Worm (Caenorhabditis elegans): ENCODE results near the gene ace-3.

ace-3 gene

ce11 chrII:14218142-14218541, 12.7 kb downstream of the ace-3 start:
- TF ChIP-seq egrh-3 (GFP tag; IDR thresholded peaks at IDR 0.05) (0 out of 2 replicates have a peak, but pooled peaks have one; percentile 11), ceh-27 (GFP tag; optimal IDR thresholded peaks at IDR 0.05) (no peak), ztf-18 (tag; optimal IDR thresholded peaks at IDR 0.05) (peak; percentile 13), ztf-25 (GFP tag; IDR thresholded peaks at IDR 0.05) (no peak), attf-3 (GFP tag; conservative IDR thresholded peaks at IDR 0.05) (no peak), rec-8 (tag; optimal IDR thresholded peaks at IDR 0.05) (no peak), ztf-22 (GFP tag; optimal IDR thresholded peaks at IDR 0.05) (no peak), nfya-2 (GFP tag; IDR thresholded peaks at IDR 0.05) (no peak), hlh-12 (tag; optimal IDR thresholded peaks at IDR 0.05) (no peak), mcd-1 (GFP tag; IDR thresholded peaks at IDR 0.05) (peak; percentile 58), snpc-1.3 (tag; optimal IDR thresholded peaks at IDR 0.05; ENCODE audit: insufficient read depth) (peak; percentile 27), sea-2 (GFP tag; IDR thresholded peaks at IDR 0.05) (no peak), lin-40 (tag; optimal IDR thresholded peaks at IDR 0.05) (no peak), him-1 (tag; optimal IDR thresholded peaks at IDR 0.05) (peak; percentile 74), F33H1.4 (GFP tag; IDR thresholded peaks at IDR 0.05) (peak; percentile 97), snpc-4 (GFP tag; optimal IDR thresholded peaks at IDR 0.05) (no peak), snpc-4 (tag; optimal IDR thresholded peaks at IDR 0.05) (peak in 2 of 4 experiments; percentile 10 to 24), dpff-1 (tag; optimal IDR thresholded peaks at IDR 0.05) (no peak), let-607 (tag; optimal IDR thresholded peaks at IDR 0.05) (no peak), D2030.7 (GFP tag; IDR thresholded peaks at IDR 0.05) (peak; percentile 74; the same call in 1 of the 2 replicates), T26A5.8 (tag; optimal IDR thresholded peaks at IDR 0.05) (no peak), rpc-1 (optimal IDR thresholded peaks at IDR 0.05) (no peak), rpc-1 (tag; optimal IDR thresholded peaks at IDR 0.05) (no peak), madf-6 (GFP tag; IDR thresholded peaks at IDR 0.05) (peak; percentile 94), hmg-1.2 (GFP tag; IDR thresholded peaks at IDR 0.05) (0 out of 2 replicates have a peak, but pooled peaks have one; percentile 15), ekl-4 (GFP tag; IDR thresholded peaks at IDR 0.05) (0 out of 2 replicates have a peak, but pooled peaks have one; percentile 50), akir-1 (GFP tag; optimal IDR thresholded peaks at IDR 0.05) (no peak), dpl-1 (GFP tag; optimal IDR thresholded peaks at IDR 0.05) (no peak), hsf-1 (GFP tag; IDR thresholded peaks at IDR 0.05) (no peak), dox-1 (GFP tag; IDR thresholded peaks at IDR 0.05) (no peak; the same call in 1 of the 2 replicates), F39B2.1 (GFP tag; IDR thresholded peaks at IDR 0.05) (no peak), ceh-79 (tag; optimal IDR thresholded peaks at IDR 0.05) (no peak), nfyb-1 (GFP tag; IDR thresholded peaks at IDR 0.05) (no peak), ztf-6 (GFP tag; IDR thresholded peaks at IDR 0.05) (no peak), sptf-2 (GFP tag; optimal IDR thresholded peaks at IDR 0.05) (no peak), xnd-1 (tag; optimal IDR thresholded peaks at IDR 0.05) (peak; percentile 95), repo-1 (tag; optimal IDR thresholded peaks at IDR 0.05) (no peak), ceh-91 (GFP tag; IDR thresholded peaks at IDR 0.05) (peak; percentile 81), lin-54 (GFP tag; optimal IDR thresholded peaks at IDR 0.05) (peak; percentile 48), snpc-3.4 (tag; optimal IDR thresholded peaks at IDR 0.05) (peak; percentile 54), efl-1 (GFP tag; optimal IDR thresholded peaks at IDR 0.05) (peak; percentile 32), madf-8 (GFP tag; conservative IDR thresholded peaks at IDR 0.05) (peak; percentile 87), ccch-3 (GFP tag; optimal IDR thresholded peaks at IDR 0.05) (no peak), gei-17 (GFP tag; optimal IDR thresholded peaks at IDR 0.05) (no peak), pbrm-1 (GFP tag; IDR thresholded peaks at IDR 0.05) (no peak), lsl-1 (GFP tag; optimal IDR thresholded peaks at IDR 0.05) (peak; percentile 98), F49E8.2 (tag; optimal IDR thresholded peaks at IDR 0.05; ENCODE audit: insufficient read depth) (peak; percentile 5), nhr-27 (tag; optimal IDR thresholded peaks at IDR 0.05) (no peak), C17E4.6 (GFP tag; IDR thresholded peaks at IDR 0.05) (no peak)

Measured in whole organism, young adult.